Worm (Caenorhabditis elegans): Measurements from ENCODE around the gene bath-44.

- TF ChIP-seq unc-55 (GFP tag; optimal IDR thresholded peaks at IDR 0.05) (no peak), ztf-11 (tag; optimal IDR thresholded peaks at IDR 0.05) (no peak), ZK546.5 (tag; optimal IDR thresholded peaks at IDR 0.05) (no peak), ceh-82 (tag; optimal IDR thresholded peaks at IDR 0.05) (no peak), ztf-4 (tag; optimal IDR thresholded peaks at IDR 0.05) (no peak), nhr-77 (tag; optimal IDR thresholded peaks at IDR 0.05) (no peak), aly-2 (tag; optimal IDR thresholded peaks at IDR 0.05) (no peak), F13H6.1 (tag; optimal IDR thresholded peaks at IDR 0.05) (no peak), elt-1 (tag; optimal IDR thresholded peaks at IDR 0.05) (no peak), blmp-1 (tag; optimal IDR thresholded peaks at IDR 0.05; ENCODE audit: insufficient read depth) (no peak), nhr-11 (tag; optimal IDR thresholded peaks at IDR 0.05) (no peak), R02D3.7 (tag; optimal IDR thresholded peaks at IDR 0.05) (no peak), zag-1 (tag; optimal IDR thresholded peaks at IDR 0.05) (no peak)
These were observed 24.8 kb downstream of the bath-44 start for ce11 chrII:7419563-7419962.
